Fruit fly (Drosophila melanogaster) whole organism, embryonic: ENCODE results near the gene CG18135.

ENCODE experiments used
- Ada2b ChIP-seq: fragments of 200-800 bp; sonication (Bioruptor generic); IDR thresholded peaks from 2 replicates; pipeline ENCODE4 v1.3.6; 2022; ENCODE audit warnings: missing biosample characterization, missing genetic modification characterization
- Asciz ChIP-seq: fragments of 200-800 bp; sonication (Bioruptor generic); optimal IDR thresholded peaks from 2 replicates; lab custom pipeline; 2017; ENCODE audit warnings: missing biosample characterization, mild to moderate bottlenecking, missing genetic modification characterization, missing genetic modification reagents
- Atf-2 ChIP-seq: fragments of 200-800 bp; sonication (Bioruptor generic); optimal IDR thresholded peaks from 2 replicates; lab custom pipeline; 2016; ENCODE audit warnings: missing biosample characterization, missing genetic modification characterization
- Atf3 ChIP-seq: fragments of 200-800 bp; sonication (Bioruptor generic); optimal IDR thresholded peaks from 3 replicates; lab custom pipeline; 2016; ENCODE audit warnings: missing biosample characterization, missing genetic modification characterization
- Atf6 ChIP-seq: fragments of 200-800 bp; sonication (Bioruptor generic); IDR thresholded peaks from 2 replicates; pipeline ENCODE4 v1.3.6; 2022; ENCODE audit warnings: missing biosample characterization, missing genetic modification characterization
- CG10209 ChIP-seq: fragments of 200-800 bp; sonication (Bioruptor generic); optimal IDR thresholded peaks from 3 replicates; lab custom pipeline; 2017; ENCODE audit warnings: missing biosample characterization, mild to moderate bottlenecking, missing genetic modification characterization, missing genetic modification reagents
- CG11093 ChIP-seq: fragments of 200-800 bp; sonication (Bioruptor generic); IDR thresholded peaks from 3 replicates; pipeline ENCODE4 v1.3.6; 2022; ENCODE audit warnings: missing biosample characterization, missing genetic modification characterization
- CG11247 ChIP-seq: fragments of 200-800 bp; sonication (Bioruptor generic); IDR thresholded peaks from 2 replicates; pipeline ENCODE4 v1.3.6; 2022; ENCODE audit warnings: missing biosample characterization, missing genetic modification characterization
- CG12942 ChIP-seq: fragments of 200-800 bp; sonication (Bioruptor generic); optimal IDR thresholded peaks from 3 replicates; lab custom pipeline; 2016; ENCODE audit warnings: missing biosample characterization, missing genetic modification characterization
- CG13424 ChIP-seq: fragments of 200-800 bp; sonication (Bioruptor generic); optimal IDR thresholded peaks from 2 replicates; lab custom pipeline; 2019; ENCODE audit warnings: missing biosample characterization, mild to moderate bottlenecking, missing genetic modification characterization, moderate library complexity
- CG15601 ChIP-seq: fragments of 200-800 bp; sonication (Bioruptor generic); optimal IDR thresholded peaks from 3 replicates; lab custom pipeline; 2019; ENCODE audit warnings: missing biosample characterization, mild to moderate bottlenecking, missing genetic modification characterization, moderate library complexity
- CG17359 ChIP-seq: fragments of 200-800 bp; sonication (Bioruptor generic); optimal IDR thresholded peaks from 3 replicates; lab custom pipeline; 2018; ENCODE audit warnings: missing biosample characterization, mild to moderate bottlenecking, missing genetic modification characterization, moderate library complexity
- CG18011 ChIP-seq: fragments of 200-800 bp; sonication (Bioruptor generic); optimal IDR thresholded peaks from 2 replicates; lab custom pipeline; 2017; ENCODE audit warnings: missing biosample characterization, missing genetic modification characterization, mild to moderate bottlenecking, moderate library complexity, missing genotype
- CG2129 ChIP-seq: fragments of 200-800 bp; sonication (Bioruptor generic); IDR thresholded peaks from 2 replicates; pipeline ENCODE4 v1.3.6; 2022; ENCODE audit warnings: missing biosample characterization, missing genetic modification characterization; ENCODE audit not compliant: partially characterized antibody
- CG30431 ChIP-seq: fragments of 200-800 bp; sonication (Bioruptor generic); optimal IDR thresholded peaks from 2 replicates; lab custom pipeline; 2017; ENCODE audit warnings: missing biosample characterization, missing genetic modification characterization
- CG3065 ChIP-seq: fragments of 200-800 bp; sonication (Bioruptor generic); optimal IDR thresholded peaks from 2 replicates; lab custom pipeline; 2016; ENCODE audit warnings: missing biosample characterization, missing genetic modification characterization
- CG31441 ChIP-seq: fragments of 200-800 bp; sonication (Bioruptor generic); IDR thresholded peaks from 2 replicates; pipeline ENCODE4 v1.3.6; 2022; ENCODE audit warnings: missing biosample characterization, missing genetic modification characterization
- CG3995 ChIP-seq: fragments of 200-800 bp; sonication (Bioruptor generic); optimal IDR thresholded peaks from 3 replicates; lab custom pipeline; 2016; ENCODE audit warnings: missing biosample characterization, missing genetic modification characterization
- CG4854 ChIP-seq: fragments of 200-800 bp; sonication (Bioruptor generic); optimal IDR thresholded peaks from 2 replicates; lab custom pipeline; 2016; ENCODE audit warnings: missing biosample characterization, missing genetic modification characterization, inconsistent platforms
- CG6654 ChIP-seq: fragments of 200-800 bp; sonication (Bioruptor generic); optimal IDR thresholded peaks from 2 replicates; lab custom pipeline; 2017; ENCODE audit warnings: missing biosample characterization, mild to moderate bottlenecking, missing genetic modification characterization
- CG6791 ChIP-seq: fragments of 200-800 bp; sonication (Bioruptor generic); IDR thresholded peaks from 3 replicates; pipeline ENCODE4 v1.3.6; 2022; ENCODE audit warnings: missing biosample characterization, missing genetic modification characterization; ENCODE audit not compliant: partially characterized antibody
- CG8281 ChIP-seq: fragments of 200-800 bp; sonication (Bioruptor generic); optimal IDR thresholded peaks from 2 replicates; lab custom pipeline; 2018; ENCODE audit warnings: missing biosample characterization, mild to moderate bottlenecking, missing genetic modification characterization, moderate library complexity
- CG8924 ChIP-seq: fragments of 200-800 bp; optimal IDR thresholded peaks from 3 replicates; lab custom pipeline; 2019; ENCODE audit warnings: missing biosample characterization, mild to moderate bottlenecking, missing genetic modification characterization, moderate library complexity
- CG9797 ChIP-seq: fragments of 200-800 bp; sonication (Bioruptor generic); optimal IDR thresholded peaks from 3 replicates; lab custom pipeline; 2018; ENCODE audit warnings: missing biosample characterization, mild to moderate bottlenecking, missing genetic modification characterization
- CG9876 ChIP-seq: fragments of 200-800 bp; sonication (Bioruptor generic); optimal IDR thresholded peaks from 2 replicates; lab custom pipeline; 2016; ENCODE audit warnings: missing biosample characterization, missing genetic modification characterization
- CHES-1-like ChIP-seq: fragments of 200-800 bp; sonication (Bioruptor generic); optimal IDR thresholded peaks from 2 replicates; lab custom pipeline; 2016; ENCODE audit warnings: missing biosample characterization, missing genetic modification characterization
- HLH3B ChIP-seq: fragments of 200-800 bp; sonication (Bioruptor generic); IDR thresholded peaks from 2 replicates; pipeline ENCODE4 v1.3.6; 2022; ENCODE audit warnings: missing biosample characterization, missing genetic modification characterization
- Hmx ChIP-seq: fragments of 200-800 bp; sonication (Bioruptor generic); optimal IDR thresholded peaks from 2 replicates; lab custom pipeline; 2016; ENCODE audit warnings: missing biosample characterization, missing genetic modification characterization
- Hr3 ChIP-seq: fragments of 200-800 bp; sonication (Bioruptor generic); optimal IDR thresholded peaks from 3 replicates; lab custom pipeline; 2016; ENCODE audit warnings: missing biosample characterization, missing genetic modification characterization
- Hr78 ChIP-seq, 2 experiments: fragments of 200-800 bp in 1 of 2; fragments of >200 bp in 1 of 2; sonication (Bioruptor generic) in 1 of 2; optimal IDR thresholded peaks; 2 replicates each; lab custom pipeline; 2017 to 2019; ENCODE audit warnings: missing biosample characterization in 2 of 2, missing genetic modification characterization in 2 of 2, mild to moderate bottlenecking in 1 of 2, moderate library complexity in 1 of 2
- Lpt ChIP-seq: fragments of >200 bp; optimal IDR thresholded peaks from 2 replicates; lab custom pipeline; 2018; ENCODE audit warnings: missing biosample characterization, missing genetic modification characterization
- NFAT ChIP-seq: fragments of 200-800 bp; sonication (Bioruptor generic); IDR thresholded peaks from 2 replicates; pipeline ENCODE4 v1.3.6; 2022; ENCODE audit warnings: missing biosample characterization, missing genetic modification characterization
- Oaz ChIP-seq: fragments of 200-800 bp; sonication (Bioruptor generic); IDR thresholded peaks from 2 replicates; pipeline ENCODE4 v1.3.6; 2022; ENCODE audit warnings: missing biosample characterization, missing genetic modification characterization
- Optix ChIP-seq: fragments of 200-800 bp; sonication (Bioruptor generic); IDR thresholded peaks from 3 replicates; pipeline ENCODE4 v1.3.6; 2022; ENCODE audit warnings: missing biosample characterization, missing genetic modification characterization
- Xbp1 ChIP-seq: fragments of 200-800 bp; sonication (Bioruptor generic); optimal IDR thresholded peaks from 3 replicates; lab custom pipeline; 2016; ENCODE audit warnings: missing biosample characterization, mild to moderate bottlenecking, missing genetic modification characterization
- Xrp1 ChIP-seq: fragments of 200-800 bp; sonication (Bioruptor generic); IDR thresholded peaks from 2 replicates; pipeline ENCODE4 v1.3.6; 2022; ENCODE audit warnings: missing biosample characterization, missing genetic modification characterization
- YL-1 ChIP-seq: fragments of 200-800 bp; sonication (Bioruptor generic); optimal IDR thresholded peaks from 3 replicates; lab custom pipeline; 2017; ENCODE audit warnings: missing biosample characterization, mild to moderate bottlenecking, missing genetic modification characterization
- chinmo ChIP-seq: fragments of 200-800 bp; sonication (Bioruptor generic); IDR thresholded peaks from 4 replicates; pipeline ENCODE4 v1.3.6; 2022; ENCODE audit warnings: missing biosample characterization, missing genetic modification characterization; ENCODE audit not compliant: partially characterized antibody
- dmrt99B ChIP-seq: fragments of 200-800 bp; sonication (Bioruptor generic); optimal IDR thresholded peaks from 2 replicates; lab custom pipeline; 2018; ENCODE audit warnings: missing biosample characterization, mild to moderate bottlenecking, missing genetic modification characterization, moderate library complexity
- ftz-f1 ChIP-seq: fragments of 200-800 bp; sonication (Bioruptor generic); optimal IDR thresholded peaks from 2 replicates; lab custom pipeline; 2016; ENCODE audit warnings: missing biosample characterization, missing genetic modification characterization
- grn ChIP-seq: fragments of 200-800 bp; sonication (Bioruptor generic); optimal IDR thresholded peaks from 3 replicates; lab custom pipeline; 2017; ENCODE audit warnings: missing biosample characterization, missing genetic modification characterization
- h ChIP-seq: fragments of >200 bp; optimal IDR thresholded peaks from 2 replicates; lab custom pipeline; 2017
- nau ChIP-seq: fragments of 200-800 bp; sonication (Bioruptor generic); optimal IDR thresholded peaks from 3 replicates; lab custom pipeline; 2017; ENCODE audit warnings: missing biosample characterization, mild to moderate bottlenecking, missing genetic modification characterization, missing genetic modification reagents
- ranshi ChIP-seq: fragments of 200-800 bp; sonication (Bioruptor generic); IDR thresholded peaks from 2 replicates; pipeline ENCODE4 v1.3.6; 2022; ENCODE audit warnings: missing biosample characterization, missing genetic modification characterization
- slou ChIP-seq: fragments of 200-800 bp; sonication (Bioruptor generic); optimal IDR thresholded peaks from 3 replicates; lab custom pipeline; 2016; ENCODE audit warnings: missing biosample characterization, missing genetic modification characterization
- tup ChIP-seq: fragments of 200-800 bp; sonication (Bioruptor generic); optimal IDR thresholded peaks from 2 replicates; lab custom pipeline; 2016; ENCODE audit warnings: missing biosample characterization, mild to moderate bottlenecking, missing genetic modification characterization, moderate library complexity
- unpg ChIP-seq: fragments of 200-800 bp; sonication (Bioruptor generic); optimal IDR thresholded peaks from 3 replicates; lab custom pipeline; 2018; ENCODE audit warnings: missing biosample characterization, mild to moderate bottlenecking, missing genetic modification characterization, moderate library complexity
- zen2 ChIP-seq: fragments of 200-800 bp; sonication (Bioruptor generic); IDR thresholded peaks from 3 replicates; pipeline ENCODE4 v1.3.6; 2022; ENCODE audit warnings: missing biosample characterization, missing genetic modification characterization; ENCODE audit not compliant: partially characterized antibody
- zfh2 ChIP-seq: fragments of 200-800 bp; sonication (Bioruptor generic); optimal IDR thresholded peaks from 2 replicates; lab custom pipeline; 2016; ENCODE audit warnings: missing biosample characterization, missing genetic modification characterization

The CG18135 gene

dm6 chr3L:19045299-19046025 lies 47.4 kb upstream of the CG18135 start, which contains the start of gene nkd (continued):
- peak; percentile 16 for TF ChIP-seq CG3995
- peak; percentile 92 for TF ChIP-seq Ada2b (GFP tag; lab: Robert Waterston, UW)
- TF ChIP-seq CG15601 (tag; lab: Kevin White, UChicago) = peak; percentile 86
- TF ChIP-seq slou = peak; percentile 49
- peak; percentile 66; the same call in 1 of the 3 replicates for TF ChIP-seq CG6791
- peak; percentile 91 for TF ChIP-seq dmrt99B (tag; lab: Kevin White, UChicago)
- peak; percentile 92 for TF ChIP-seq CG13424 (tag; lab: Kevin White, UChicago)
- TF ChIP-seq Asciz (GFP tag; lab: Kevin White, UChicago) = peak; percentile 79
- peak; percentile 91 for TF ChIP-seq Hr3 (GFP tag; lab: Kevin White, UChicago)
- TF ChIP-seq CG8924 (tag; lab: Kevin White, UChicago) = peak; percentile 92
- peak; percentile 52; the same call in 1 of the 3 replicates for TF ChIP-seq Optix (GFP tag; lab: Robert Waterston, UW)
- no peak for TF ChIP-seq CG2129
- TF ChIP-seq CG10209 = peak; percentile 87
- TF ChIP-seq Lpt = no peak
- TF ChIP-seq Hmx (GFP tag; lab: Kevin White, UChicago) = no peak
- peak; percentile 69 for TF ChIP-seq Atf-2
- TF ChIP-seq unpg (GFP tag; lab: Kevin White, UChicago) = peak; percentile 93
- TF ChIP-seq h (lab: Kevin White, UChicago) = no peak
- peak; percentile 98 for TF ChIP-seq Xrp1 (GFP tag; lab: Robert Waterston, UW)
- no peak for TF ChIP-seq CG9797
- TF ChIP-seq CG9876 = peak; percentile 23
- TF ChIP-seq tup = peak; percentile 48
- peak; percentile 76 for TF ChIP-seq grn (GFP tag; lab: Kevin White, UChicago)
- TF ChIP-seq CG17359 = peak; percentile 94
- peak; percentile 47 for TF ChIP-seq CG18011 (GFP tag; lab: Kevin White, UChicago)
- TF ChIP-seq CG3065 = peak; percentile 77
- peak; percentile 67 for TF ChIP-seq CG8281
- peak; percentile 92 for TF ChIP-seq CG12942 (GFP tag; lab: Kevin White, UChicago)
- TF ChIP-seq HLH3B (GFP tag; lab: Robert Waterston, UW) = peak; percentile 93
- TF ChIP-seq Hr78 (GFP tag; optimal IDR thresholded peaks at IDR 0.05; lab: Kevin White, UChicago) = peak in 1 of 2 experiments; percentile 76
- TF ChIP-seq CHES-1-like = peak; percentile 64
- TF ChIP-seq Atf6 = peak; percentile 85
- no peak for TF ChIP-seq ftz-f1 (GFP tag; lab: Kevin White, UChicago)
- no peak; the same call in 2 of the 3 replicates for TF ChIP-seq zen2
- TF ChIP-seq CG11093 (GFP tag; lab: Robert Waterston, UW) = peak; percentile 52; the same call in 1 of the 3 replicates
- TF ChIP-seq Oaz (GFP tag; lab: Robert Waterston, UW) = peak; percentile 29; the same call in 1 of the 2 replicates
- peak; percentile 50 for TF ChIP-seq zfh2 (GFP tag; lab: Kevin White, UChicago)
- peak; percentile 30 for TF ChIP-seq YL-1 (GFP tag; lab: Kevin White, UChicago)
- no peak for TF ChIP-seq CG6654 (GFP tag; lab: Kevin White, UChicago)
- peak; percentile 83; the same call in 3 of the 4 replicates for TF ChIP-seq chinmo
- TF ChIP-seq NFAT (GFP tag; lab: Robert Waterston, UW) = peak; percentile 89
- TF ChIP-seq Xbp1 (GFP tag; lab: Kevin White, UChicago) = peak; percentile 94
- peak; percentile 43 for TF ChIP-seq CG30431 (GFP tag; lab: Kevin White, UChicago)
- TF ChIP-seq CG31441 (GFP tag; lab: Robert Waterston, UW) = peak; percentile 97
- TF ChIP-seq ranshi (GFP tag; lab: Robert Waterston, UW) = peak; percentile 92
- peak; percentile 44 for TF ChIP-seq Atf3 (GFP tag; lab: Kevin White, UChicago)
- TF ChIP-seq CG4854 (GFP tag; lab: Kevin White, UChicago) = peak; percentile 65
- TF ChIP-seq nau (GFP tag; lab: Kevin White, UChicago) = peak; percentile 29
- peak; percentile 77 for TF ChIP-seq CG11247 (GFP tag; lab: Robert Waterston, UW)
